Fruit fly (Drosophila melanogaster): ENCODE data around the gene dnk.

Gene dnk

DNA sequence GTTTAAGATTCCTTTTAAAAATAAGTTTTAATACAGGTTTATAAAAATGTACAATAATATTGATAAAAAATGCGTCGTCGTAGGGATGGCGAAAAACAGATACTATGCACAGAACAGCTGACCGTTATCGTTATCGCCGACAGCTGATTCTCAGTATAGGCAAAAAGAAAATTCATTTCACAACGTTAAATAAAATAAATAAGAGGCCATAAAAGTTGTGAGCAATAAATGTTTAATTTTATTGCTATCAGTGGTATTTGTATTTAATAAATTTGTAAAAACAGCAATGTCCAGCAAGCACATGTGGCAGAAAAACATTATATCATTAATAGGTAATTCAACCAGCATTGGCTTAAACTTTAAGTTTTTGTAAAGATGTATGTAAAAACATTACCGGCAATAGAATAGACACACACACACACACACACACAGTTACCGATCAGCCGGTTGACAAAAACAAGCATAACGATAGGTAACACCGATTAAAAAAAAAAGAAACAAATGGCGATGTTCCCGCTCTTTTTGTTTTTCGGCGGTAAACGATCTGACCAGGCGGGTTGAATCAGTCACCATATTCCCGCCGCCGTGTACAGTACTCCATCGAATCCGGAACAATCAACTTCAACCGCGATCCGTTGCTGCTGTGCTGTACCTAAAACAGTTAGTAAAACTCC is at the start of gene dnk, which contains the start of gene Smu1:
Gene dnk, plus strand, starts transcription at position 133 of the 674 bp plus-strand sequence.
Gene Smu1, minus strand, starts transcription at position 462 of the 674 bp plus-strand sequence.
- TF ChIP-seq CG7963 (GFP tag; IDR thresholded peaks at IDR 0.05; ENCODE audit: partially characterized antibody) = no peak
- TF ChIP-seq CG12942 (GFP tag; optimal IDR thresholded peaks at IDR 0.05) = no peak
- no peak for TF ChIP-seq CG9797 (GFP tag; optimal IDR thresholded peaks at IDR 0.05)
- TF ChIP-seq BtbVII (GFP tag; optimal IDR thresholded peaks at IDR 0.05) = no peak
- TF ChIP-seq slou (GFP tag; optimal IDR thresholded peaks at IDR 0.05) = no peak
- 0 out of 2 replicates have a peak, but pooled peaks have one; percentile 17 for TF ChIP-seq sna (GFP tag; IDR thresholded peaks at IDR 0.05; ENCODE audit: partially characterized antibody)
- TF ChIP-seq CG5245 (GFP tag; optimal IDR thresholded peaks at IDR 0.05) = no peak
- no peak for TF ChIP-seq CG4854 (GFP tag; optimal IDR thresholded peaks at IDR 0.05)
- no peak for TF ChIP-seq CG12299 (tag; optimal IDR thresholded peaks at IDR 0.05)
- TF ChIP-seq onecut (GFP tag; IDR thresholded peaks at IDR 0.05) = peak; percentile 13; the same call in 1 of the 2 replicates
- no peak for TF ChIP-seq CG17359 (tag; optimal IDR thresholded peaks at IDR 0.05)
- TF ChIP-seq Asciz (GFP tag; optimal IDR thresholded peaks at IDR 0.05) = no peak
- TF ChIP-seq CG8281 (tag; optimal IDR thresholded peaks at IDR 0.05) = no peak
- TF ChIP-seq CrebB (tag; optimal IDR thresholded peaks at IDR 0.05) = no peak
- no peak for TF ChIP-seq Rx (GFP tag; IDR thresholded peaks at IDR 0.05)
- no peak for TF ChIP-seq insv (GFP tag; optimal IDR thresholded peaks at IDR 0.05)
- TF ChIP-seq ac (GFP tag; optimal IDR thresholded peaks at IDR 0.05) = no peak
- TF ChIP-seq shn (GFP tag; optimal IDR thresholded peaks at IDR 0.05) = no peak
- TF ChIP-seq gt (GFP tag; IDR thresholded peaks at IDR 0.05) = no peak
- TF ChIP-seq Dp (GFP tag; optimal IDR thresholded peaks at IDR 0.05) = peak; percentile 43
- TF ChIP-seq CG7271 (tag; optimal IDR thresholded peaks at IDR 0.05) = no peak
- TF ChIP-seq Hr78 (GFP tag; optimal IDR thresholded peaks at IDR 0.05) = no peak
- TF ChIP-seq twi (tag; optimal IDR thresholded peaks at IDR 0.05) = no peak
- no peak for TF ChIP-seq ham (GFP tag; IDR thresholded peaks at IDR 0.05)
- TF ChIP-seq sqz (GFP tag; optimal IDR thresholded peaks at IDR 0.05) = peak; percentile 65
- no peak for TF ChIP-seq HLHmδ (GFP tag; optimal IDR thresholded peaks at IDR 0.05)
- no peak for TF ChIP-seq H15 (GFP tag; IDR thresholded peaks at IDR 0.05)
- TF ChIP-seq CG30431 (GFP tag; optimal IDR thresholded peaks at IDR 0.05) = no peak
- TF ChIP-seq wor (GFP tag; IDR thresholded peaks at IDR 0.05) = no peak
- no peak for TF ChIP-seq Elba2 (GFP tag; optimal IDR thresholded peaks at IDR 0.05)
- peak; percentile 49 for TF ChIP-seq E2f2 (GFP tag; IDR thresholded peaks at IDR 0.05)
- TF ChIP-seq cato (GFP tag; optimal IDR thresholded peaks at IDR 0.05; ENCODE audit: borderline replicate concordance) = no peak
- TF ChIP-seq stwl (tag; optimal IDR thresholded peaks at IDR 0.05) = peak; percentile 25
- no peak for TF ChIP-seq Sox100B (GFP tag; optimal IDR thresholded peaks at IDR 0.05)
- TF ChIP-seq YL-1 (GFP tag; optimal IDR thresholded peaks at IDR 0.05) = peak; percentile 25
- no peak for TF ChIP-seq CG7745 (tag; optimal IDR thresholded peaks at IDR 0.05)
- TF ChIP-seq fd3F (GFP tag; optimal IDR thresholded peaks at IDR 0.05) = no peak
- TF ChIP-seq sens (GFP tag) = peak; percentile 60
- no peak for TF ChIP-seq CG9215 (GFP tag; IDR thresholded peaks at IDR 0.05)
- TF ChIP-seq zen (tag; optimal IDR thresholded peaks at IDR 0.05) = peak; percentile 14
- TF ChIP-seq CG12769 (tag; optimal IDR thresholded peaks at IDR 0.05) = no peak
- TF ChIP-seq Vsx1 (GFP tag; optimal IDR thresholded peaks at IDR 0.05) = peak; percentile 20
- no peak for TF ChIP-seq D19B (GFP tag; optimal IDR thresholded peaks at IDR 0.05)
- TF ChIP-seq pb (GFP tag; optimal IDR thresholded peaks at IDR 0.05) = no peak
- no peak for TF ChIP-seq CG1832 (GFP tag; optimal IDR thresholded peaks at IDR 0.05)
- no peak for TF ChIP-seq Ravus (GFP tag; IDR thresholded peaks at IDR 0.05)
- no peak for TF ChIP-seq ttk (GFP tag; IDR thresholded peaks at IDR 0.05)
- TF ChIP-seq CG12104 (GFP tag; optimal IDR thresholded peaks at IDR 0.05) = no peak
- no peak for TF ChIP-seq CG12155 (GFP tag; optimal IDR thresholded peaks at IDR 0.05)
- no peak for TF ChIP-seq crc (GFP tag; optimal IDR thresholded peaks at IDR 0.05)

All from whole organism, embryonic.